Worm (Caenorhabditis elegans) whole organism, midembryonic: ENCODE data around the gene sde-2.

Source experiments
- flt-1 ChIP-seq: fragments of 200-800 bp; sonication (Bioruptor generic); IDR thresholded peaks from 2 replicates; pipeline ENCODE4 v1.3.6; 2022; ENCODE audit warnings: missing genetic modification characterization, missing compliant biosample characterization
- ref-1 ChIP-seq: fragments of 200-800 bp; sonication (Bioruptor generic); conservative IDR thresholded peaks from 2 replicates; pipeline ENCODE4 v1.3.6; 2022; ENCODE audit warnings: missing genetic modification reagents, missing genetic modification characterization, missing compliant biosample characterization
- ztf-23 ChIP-seq: fragments of 200-800 bp; sonication (Bioruptor generic); IDR thresholded peaks from 2 replicates; pipeline ENCODE4 v1.3.6; 2022; ENCODE audit warnings: missing genetic modification reagents, missing genetic modification characterization, missing compliant biosample characterization

ce11 chrV:13600882-13601281 is 26.5 kb upstream of the sde-2 start, which contains the start of gene rdy-2:
- no peak for TF ChIP-seq flt-1
- TF ChIP-seq ztf-23, result no peak
- TF ChIP-seq ref-1, result no peak
